Worm (Caenorhabditis elegans): ENCODE results near the gene C39B10.1.

DNA sequence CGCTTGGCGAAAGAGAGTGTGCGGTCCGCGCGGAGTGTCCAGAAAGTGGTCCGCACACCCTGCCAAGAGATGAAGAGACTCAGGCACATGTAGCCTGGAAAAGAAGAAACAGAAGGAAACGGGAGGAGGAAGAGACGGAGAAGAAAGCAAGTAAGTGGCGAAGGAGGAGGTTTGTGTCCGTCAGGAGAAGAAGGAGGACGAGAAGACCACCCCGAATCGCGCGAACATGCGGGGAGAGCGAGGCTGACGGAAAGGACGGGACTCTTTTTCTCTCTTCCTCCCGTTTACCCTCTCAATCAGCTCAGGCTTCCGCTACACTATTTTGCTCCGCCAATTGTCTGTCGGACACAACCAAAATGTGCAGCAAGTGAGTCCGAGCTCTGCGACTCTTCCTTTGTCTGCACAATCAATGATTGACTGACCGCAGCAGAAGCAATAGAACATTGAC is 27.9 kb downstream of the C39B10.1 start:
- TF ChIP-seq mdl-1 (tag; optimal IDR thresholded peaks at IDR 0.05) (peak; percentile 58), fos-1 (tag; optimal IDR thresholded peaks at IDR 0.05) (no peak), snpc-4 (tag; optimal IDR thresholded peaks at IDR 0.05) (peak; percentile 30), ceh-82 (tag; optimal IDR thresholded peaks at IDR 0.05) (peak; percentile 56), aly-2 (tag; optimal IDR thresholded peaks at IDR 0.05) (no peak), nhr-237 (tag; optimal IDR thresholded peaks at IDR 0.05) (no peak), lin-15B (tag; optimal IDR thresholded peaks at IDR 0.05) (peak; percentile 40)
